Worm (Caenorhabditis elegans) whole organism, L2 larva: ENCODE measurements around the gene hot-6.
A peak's percentile ranks its signal among the peaks of the same experiment; 100 is the strongest.

Source experiments
- C34F6.9 ChIP-seq: fragments of 150-350 bp; optimal IDR thresholded peaks from 2 replicates; lab custom pipeline; 2014; ENCODE audit warnings: missing biosample characterization, missing genetic modification characterization
- F13H6.1 ChIP-seq: sonication (generic microtip); optimal IDR thresholded peaks from 2 replicates; lab custom pipeline; 2016; ENCODE audit warnings: missing genetic modification characterization, missing compliant biosample characterization
- R02D3.7 ChIP-seq: fragments of 150-350 bp; optimal IDR thresholded peaks from 2 replicates; lab custom pipeline; 2014; ENCODE audit warnings: missing biosample characterization, missing genetic modification characterization
- Y55F3AM.14 ChIP-seq: fragments of 200-800 bp; sonication (Bioruptor generic); optimal IDR thresholded peaks from 2 replicates; lab custom pipeline; 2018; ENCODE audit warnings: mild to moderate bottlenecking, missing genetic modification characterization, missing compliant biosample characterization
- ama-1 ChIP-seq: fragments of 150-350 bp; optimal IDR thresholded peaks from 2 replicates; lab custom pipeline; 2018; ENCODE audit warnings: inconsistent platforms
- blmp-1 ChIP-seq: sonication (generic microtip); optimal IDR thresholded peaks from 2 replicates; lab custom pipeline; 2017; ENCODE audit warnings: missing genetic modification characterization, mild to moderate bottlenecking, missing compliant biosample characterization, antibody characterized with exemption, moderate library complexity; ENCODE audit not compliant: insufficient read depth
- ceh-16 ChIP-seq: fragments of 150-350 bp; optimal IDR thresholded peaks from 2 replicates; lab custom pipeline; 2014; ENCODE audit warnings: missing biosample characterization, missing genetic modification characterization
- ceh-82 ChIP-seq: fragments of 150-350 bp; optimal IDR thresholded peaks from 2 replicates; lab custom pipeline; 2014; ENCODE audit warnings: missing biosample characterization, missing genetic modification characterization
- crh-2 ChIP-seq: sonication (generic microtip); optimal IDR thresholded peaks from 2 replicates; lab custom pipeline; 2017; ENCODE audit warnings: missing biosample characterization, missing genetic modification characterization
- elt-1 ChIP-seq: fragments of 150-350 bp; optimal IDR thresholded peaks from 2 replicates; lab custom pipeline; 2014; ENCODE audit warnings: missing biosample characterization, missing genetic modification characterization
- elt-3 ChIP-seq: sonication (generic microtip); optimal IDR thresholded peaks from 2 replicates; lab custom pipeline; 2017; ENCODE audit warnings: missing biosample characterization, missing genetic modification characterization
- fos-1 ChIP-seq: fragments of 150-350 bp; optimal IDR thresholded peaks from 2 replicates; lab custom pipeline; 2014; ENCODE audit warnings: missing biosample characterization, missing genetic modification characterization
- gmeb-1 ChIP-seq: fragments of 150-350 bp; optimal IDR thresholded peaks from 2 replicates; lab custom pipeline; 2014; ENCODE audit warnings: missing biosample characterization, missing genetic modification characterization
- lin-11 ChIP-seq: fragments of 150-350 bp; sonication (generic microtip); optimal IDR thresholded peaks from 2 replicates; lab custom pipeline; 2014; ENCODE audit warnings: missing biosample characterization, missing genetic modification characterization, inconsistent platforms, mixed read lengths
- lin-13 ChIP-seq: fragments of 150-350 bp; optimal IDR thresholded peaks from 2 replicates; lab custom pipeline; 2014; ENCODE audit warnings: missing biosample characterization, missing genetic modification reagents, missing genetic modification characterization
- lsy-2 ChIP-seq, 2 experiments: fragments of 150-350 bp in 1 of 2; sonication (generic microtip) in 1 of 2; optimal IDR thresholded peaks; 2 replicates each; lab custom pipeline; 2014 to 2017; ENCODE audit warnings: missing biosample characterization in 2 of 2, missing genetic modification characterization in 2 of 2
- mbf-1 ChIP-seq: sonication (generic microtip); optimal IDR thresholded peaks from 2 replicates; lab custom pipeline; 2017; ENCODE audit warnings: missing biosample characterization, missing genetic modification characterization
- mdl-1 ChIP-seq, 2 experiments: fragments of 150-350 bp in 1 of 2; sonication (generic microtip) in 1 of 2; optimal IDR thresholded peaks; 2 replicates each; lab custom pipeline; 2017; ENCODE audit warnings: missing biosample characterization in 2 of 2, missing genetic modification characterization in 2 of 2
- nhr-10 ChIP-seq: sonication (generic microtip); optimal IDR thresholded peaks from 2 replicates; lab custom pipeline; 2017; ENCODE audit warnings: missing biosample characterization, missing genetic modification characterization
- nhr-11 ChIP-seq: fragments of 150-350 bp; optimal IDR thresholded peaks from 2 replicates; lab custom pipeline; 2014; ENCODE audit warnings: missing biosample characterization, missing genetic modification characterization
- nhr-12 ChIP-seq: fragments of 150-350 bp; optimal IDR thresholded peaks from 2 replicates; lab custom pipeline; 2014; ENCODE audit warnings: missing biosample characterization, missing genetic modification characterization
- nhr-129 ChIP-seq: fragments of 150-350 bp; optimal IDR thresholded peaks from 2 replicates; lab custom pipeline; 2014; ENCODE audit warnings: missing biosample characterization, missing genetic modification characterization
- nhr-23 ChIP-seq: fragments of 150-350 bp; optimal IDR thresholded peaks from 2 replicates; lab custom pipeline; 2014; ENCODE audit warnings: missing biosample characterization, missing genetic modification reagents, missing genetic modification characterization
- nhr-25 ChIP-seq: fragments of 150-350 bp; sonication (generic microtip); optimal IDR thresholded peaks from 3 replicates; lab custom pipeline; 2014; ENCODE audit warnings: missing biosample characterization, missing genetic modification characterization
- nhr-6 ChIP-seq: fragments of 150-350 bp; optimal IDR thresholded peaks from 2 replicates; lab custom pipeline; 2014; ENCODE audit warnings: missing biosample characterization, missing genetic modification characterization
- nhr-77 ChIP-seq: fragments of 150-350 bp; optimal IDR thresholded peaks from 2 replicates; lab custom pipeline; 2014; ENCODE audit warnings: missing biosample characterization, missing genetic modification characterization
- peb-1 ChIP-seq: fragments of 150-350 bp; optimal IDR thresholded peaks from 2 replicates; lab custom pipeline; 2014; ENCODE audit warnings: missing biosample characterization, missing genetic modification characterization
- skn-1 ChIP-seq: sonication (generic microtip); optimal IDR thresholded peaks from 2 replicates; lab custom pipeline; 2017; ENCODE audit warnings: missing biosample characterization, missing genetic modification characterization
- sma-3 ChIP-seq: sonication (generic microtip); optimal IDR thresholded peaks from 2 replicates; lab custom pipeline; 2016; ENCODE audit warnings: missing genetic modification reagents, missing genetic modification characterization, missing compliant biosample characterization
- sma-9 ChIP-seq, 2 experiments: fragments of 150-350 bp in 1 of 2; sonication (generic microtip) in 1 of 2; optimal IDR thresholded peaks; 2 replicates each; lab custom pipeline; 2014 to 2016; ENCODE audit warnings: missing genetic modification characterization in 2 of 2, mild to moderate bottlenecking in 1 of 2, missing biosample characterization in 1 of 2, missing compliant biosample characterization in 1 of 2, missing genetic modification reagents in 1 of 2, moderate library complexity in 1 of 2
- snpc-4 ChIP-seq: fragments of 150-350 bp; optimal IDR thresholded peaks from 2 replicates; lab custom pipeline; 2014; ENCODE audit warnings: missing biosample characterization, missing genetic modification characterization
- unc-39 ChIP-seq: fragments of 150-350 bp; optimal IDR thresholded peaks from 2 replicates; lab custom pipeline; 2014; ENCODE audit warnings: missing biosample characterization, missing genetic modification characterization
- unc-55 ChIP-seq: fragments of 150-350 bp; sonication (generic microtip); optimal IDR thresholded peaks from 3 replicates; lab custom pipeline; 2014; ENCODE audit warnings: missing biosample characterization, missing genetic modification reagents, missing genetic modification characterization
- unc-62 ChIP-seq: fragments of 150-350 bp; optimal IDR thresholded peaks from 2 replicates; lab custom pipeline; 2014; ENCODE audit warnings: missing biosample characterization, missing genetic modification reagents, missing genetic modification characterization
- zag-1 ChIP-seq: fragments of 150-350 bp; optimal IDR thresholded peaks from 2 replicates; lab custom pipeline; 2014; ENCODE audit warnings: missing biosample characterization, missing genetic modification characterization
- ztf-11 ChIP-seq: sonication (generic microtip); optimal IDR thresholded peaks from 2 replicates; lab custom pipeline; 2017; ENCODE audit warnings: missing biosample characterization, missing genetic modification characterization

The hot-6 gene

DNA sequence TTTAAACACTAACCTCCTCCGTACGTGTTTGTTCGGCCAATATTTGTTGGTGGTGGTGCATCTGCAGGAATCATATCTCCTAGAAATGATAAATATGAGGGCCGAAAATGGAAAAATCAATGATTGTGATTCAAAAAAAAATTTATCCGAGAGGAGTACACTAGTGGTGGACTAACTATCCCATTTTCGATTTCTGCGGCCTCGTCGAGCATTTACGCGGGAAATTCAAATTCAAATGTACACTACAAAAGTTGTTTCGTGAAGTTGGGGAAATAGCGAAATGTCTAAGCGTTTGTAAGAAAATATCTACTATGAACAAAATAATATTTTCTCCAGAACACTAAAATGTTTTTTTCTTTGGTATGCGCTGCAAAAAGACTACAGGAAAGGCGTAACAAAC, 6.6 kb upstream of the hot-6 start:
- no peak for TF ChIP-seq ceh-16 (tag; lab: Kevin White, UChicago)
- no peak for TF ChIP-seq blmp-1 (tag; lab: Kevin White, UChicago)
- TF ChIP-seq crh-2 (tag; lab: Kevin White, UChicago) = peak; percentile 70
- TF ChIP-seq nhr-129 (tag; lab: Kevin White, UChicago) = no peak
- no peak for TF ChIP-seq nhr-23 (tag; lab: Kevin White, UChicago)
- peak; percentile 94 for TF ChIP-seq gmeb-1 (tag; lab: Kevin White, UChicago)
- TF ChIP-seq R02D3.7 (tag; lab: Kevin White, UChicago) = no peak
- TF ChIP-seq lin-11 (tag; lab: Kevin White, UChicago) = no peak
- no peak for TF ChIP-seq mdl-1 (tag; optimal IDR thresholded peaks at IDR 0.05; lab: Kevin White, UChicago)
- no peak for TF ChIP-seq nhr-11 (tag; lab: Kevin White, UChicago)
- TF ChIP-seq nhr-10 = peak; percentile 16
- no peak for TF ChIP-seq zag-1 (tag; lab: Kevin White, UChicago)
- TF ChIP-seq sma-3 = peak; percentile 75
- TF ChIP-seq Y55F3AM.14 (GFP tag; lab: Kevin White, UChicago) = no peak
- TF ChIP-seq elt-3 (tag; lab: Kevin White, UChicago) = no peak
- TF ChIP-seq lsy-2 (tag; optimal IDR thresholded peaks at IDR 0.05; lab: Kevin White, UChicago) = peak in 1 of 2 experiments; percentile 70
- peak; percentile 79 for TF ChIP-seq unc-55
- peak; percentile 57 for TF ChIP-seq F13H6.1 (tag; lab: Kevin White, UChicago)
- no peak for TF ChIP-seq ceh-82 (tag; lab: Kevin White, UChicago)
- peak; percentile 73 for TF ChIP-seq sma-9 (GFP tag; optimal IDR thresholded peaks at IDR 0.05; lab: Kevin White, UChicago)
- no peak for TF ChIP-seq sma-9 (tag; optimal IDR thresholded peaks at IDR 0.05; lab: Kevin White, UChicago)
- TF ChIP-seq mbf-1 (tag; lab: Kevin White, UChicago) = no peak
- peak; percentile 24 for TF ChIP-seq fos-1 (tag; lab: Kevin White, UChicago)
- TF ChIP-seq nhr-6 = peak; percentile 17
- TF ChIP-seq nhr-12 (tag; lab: Kevin White, UChicago) = no peak
- TF ChIP-seq ama-1 (lab: Kevin White, UChicago) = no peak
- peak; percentile 43 for TF ChIP-seq C34F6.9
- TF ChIP-seq lin-13 = peak; percentile 20
- TF ChIP-seq snpc-4 (tag; lab: Kevin White, UChicago) = no peak
- TF ChIP-seq, all 48 proteins: peak for 12

ce11 chrV:11027740-11028139, 5.0 kb upstream of the hot-6 start:
- TF ChIP-seq nhr-12 (tag; lab: Kevin White, UChicago) (no peak), Y55F3AM.14 (GFP tag; lab: Kevin White, UChicago) (no peak), nhr-25 (no peak), mbf-1 (tag; lab: Kevin White, UChicago) (no peak), crh-2 (tag; lab: Kevin White, UChicago) (no peak), lin-11 (tag; lab: Kevin White, UChicago) (no peak), gmeb-1 (tag; lab: Kevin White, UChicago) (no peak), ztf-11 (tag; lab: Kevin White, UChicago) (no peak), peb-1 (tag; lab: Kevin White, UChicago) (no peak), nhr-129 (tag; lab: Kevin White, UChicago) (no peak), R02D3.7 (tag; lab: Kevin White, UChicago) (no peak), C34F6.9 (no peak)

- no peak for TF ChIP-seq zag-1 (tag; lab: Kevin White, UChicago)
- TF ChIP-seq sma-9 (GFP tag; optimal IDR thresholded peaks at IDR 0.05; lab: Kevin White, UChicago) = peak; percentile 69
- no peak for TF ChIP-seq sma-9 (tag; optimal IDR thresholded peaks at IDR 0.05; lab: Kevin White, UChicago)
- TF ChIP-seq nhr-23 (tag; lab: Kevin White, UChicago) = no peak
- TF ChIP-seq lsy-2 (tag; optimal IDR thresholded peaks at IDR 0.05; lab: Kevin White, UChicago) = no peak
- peak; percentile 57 for TF ChIP-seq sma-3
- no peak for TF ChIP-seq ceh-82 (tag; lab: Kevin White, UChicago)
- no peak for TF ChIP-seq mdl-1 (tag; optimal IDR thresholded peaks at IDR 0.05; lab: Kevin White, UChicago)
- TF ChIP-seq elt-1 (tag; lab: Kevin White, UChicago) = no peak
These were observed 5.7 kb downstream of the hot-6 start for ce11 chrV:11016846-11017553.

DNA sequence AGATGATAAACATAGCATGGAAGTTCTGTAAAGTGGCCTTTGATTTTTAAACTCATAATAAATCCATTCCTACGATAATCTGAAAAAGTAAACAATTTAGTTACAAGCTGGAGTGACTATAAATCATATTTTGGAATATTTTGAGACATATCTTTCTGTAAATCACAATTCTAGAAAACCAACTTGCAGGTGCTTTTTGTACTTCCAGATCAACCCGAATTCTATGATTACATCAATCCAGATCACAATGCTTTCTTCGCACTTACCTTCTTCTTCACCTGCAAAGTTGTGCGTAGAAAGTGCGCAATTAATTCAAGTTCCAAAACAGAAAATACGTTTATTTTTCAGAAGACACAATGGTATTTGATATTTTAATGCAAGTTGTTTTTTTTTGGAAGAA, 8.0 kb downstream of the hot-6 start:
- no peak for TF ChIP-seq skn-1 (tag; lab: Kevin White, UChicago)
- no peak for TF ChIP-seq nhr-77
- TF ChIP-seq unc-39 (tag; lab: Kevin White, UChicago) = no peak
- TF ChIP-seq unc-62 (GFP tag; lab: Kevin White, UChicago) = no peak
- no peak for TF ChIP-seq fos-1 (tag; lab: Kevin White, UChicago)
- TF ChIP-seq, all 48 proteins: peak for 0
